Fruit fly (Drosophila melanogaster) whole organism, prepupa: ENCODE data around the gene Mct1.

Source experiments
- CG16779 ChIP-seq: fragments of 200-800 bp; sonication (Bioruptor generic); optimal IDR thresholded peaks from 3 replicates; lab custom pipeline; 2017; ENCODE audit warnings: missing biosample characterization, mild to moderate bottlenecking, missing genetic modification characterization
- CG31627 ChIP-seq: fragments of 200-800 bp; sonication (Bioruptor generic); optimal IDR thresholded peaks from 3 replicates; lab custom pipeline; 2016; ENCODE audit warnings: missing biosample characterization, missing genetic modification characterization
- CG32006 ChIP-seq: fragments of 200-800 bp; sonication (Bioruptor generic); optimal IDR thresholded peaks from 3 replicates; lab custom pipeline; 2017; ENCODE audit warnings: missing biosample characterization, mild to moderate bottlenecking, missing genetic modification characterization
- CG6792 ChIP-seq: fragments of 200-800 bp; sonication (Bioruptor generic); optimal IDR thresholded peaks from 3 replicates; lab custom pipeline; 2016; ENCODE audit warnings: missing biosample characterization, missing genetic modification characterization
- CG8632 ChIP-seq: fragments of 200-800 bp; sonication (Bioruptor generic); optimal IDR thresholded peaks from 3 replicates; lab custom pipeline; 2016; ENCODE audit warnings: missing biosample characterization, missing genetic modification characterization
- Ets96B ChIP-seq: fragments of 200-800 bp; optimal IDR thresholded peaks from 2 replicates; lab custom pipeline; 2019; ENCODE audit warnings: missing biosample characterization, mild to moderate bottlenecking, missing genetic modification characterization, moderate library complexity
- Gug ChIP-seq: fragments of 200-800 bp; sonication (Bioruptor generic); IDR thresholded peaks from 2 replicates; pipeline ENCODE4 v1.3.6; 2022; ENCODE audit warnings: missing biosample characterization, missing genetic modification characterization
- Hr39 ChIP-seq: fragments of 200-800 bp; sonication (Bioruptor generic); optimal IDR thresholded peaks from 2 replicates; lab custom pipeline; 2016; ENCODE audit warnings: missing biosample characterization, missing genetic modification characterization
- Hr4 ChIP-seq: fragments of 200-800 bp; sonication (Bioruptor generic); optimal IDR thresholded peaks from 3 replicates; lab custom pipeline; 2016; ENCODE audit warnings: missing biosample characterization, missing genetic modification characterization
- cyc ChIP-seq: fragments of 200-800 bp; sonication (Bioruptor generic); optimal IDR thresholded peaks from 3 replicates; lab custom pipeline; 2016; ENCODE audit warnings: missing biosample characterization, missing genetic modification characterization
- lz ChIP-seq: fragments of 200-800 bp; sonication (Bioruptor generic); optimal IDR thresholded peaks from 3 replicates; lab custom pipeline; 2016; ENCODE audit warnings: missing biosample characterization, missing genetic modification characterization
- ss ChIP-seq, 2 experiments: fragments of 200-800 bp; sonication (Bioruptor generic); optimal IDR thresholded peaks; 2 replicates in 1 of 2; 3 replicates in 1 of 2; lab custom pipeline; 2017 to 2018; ENCODE audit warnings: mild to moderate bottlenecking in 2 of 2, missing biosample characterization in 2 of 2, missing genetic modification characterization in 2 of 2, moderate library complexity in 1 of 2
- svp ChIP-seq: fragments of 200-800 bp; sonication (Bioruptor generic); peaks from one replicate; lab custom pipeline; 2016; ENCODE audit warnings: missing biosample characterization, missing genetic modification characterization
- topi ChIP-seq: fragments of 200-800 bp; sonication (Bioruptor generic); optimal IDR thresholded peaks from 3 replicates; lab custom pipeline; 2016; ENCODE audit warnings: missing biosample characterization, missing genetic modification characterization

DNA sequence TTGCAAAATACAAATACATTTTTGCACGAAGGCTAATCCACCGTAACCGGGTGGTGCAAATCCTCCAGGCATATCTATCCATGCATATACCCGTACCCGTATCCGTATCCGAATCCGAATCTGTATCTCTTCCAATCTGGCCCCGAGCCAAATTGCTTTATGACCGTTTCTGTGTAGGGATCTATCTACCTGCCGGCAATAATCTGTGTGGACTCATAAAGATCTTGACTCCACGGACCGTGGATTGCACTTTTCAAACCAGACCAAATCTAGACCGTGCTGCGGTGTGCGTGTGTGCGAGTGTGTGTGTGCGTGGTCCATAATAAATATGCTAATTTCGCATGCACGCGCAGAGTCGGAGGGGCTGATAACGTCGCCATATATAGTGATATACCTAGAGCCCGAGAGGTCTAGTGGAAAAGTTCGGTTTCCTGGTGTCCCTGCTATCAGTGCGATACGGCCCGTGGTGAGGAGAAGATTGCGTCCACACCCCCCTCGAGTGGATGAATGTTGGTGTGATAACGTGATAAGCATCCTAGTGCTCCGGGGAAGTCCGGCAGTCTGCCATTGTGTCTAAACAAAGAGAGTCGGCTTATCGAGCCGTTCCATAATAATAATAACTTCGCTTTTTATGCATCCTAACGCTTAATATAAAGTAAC, 46.6 kb upstream of the Mct1 start:
- TF ChIP-seq topi (GFP tag; lab: Kevin White, UChicago): no peak
- no peak for TF ChIP-seq CG31627 (GFP tag; lab: Kevin White, UChicago)
- no peak for TF ChIP-seq Ets96B
- TF ChIP-seq CG16779 (tag; lab: Kevin White, UChicago): no peak
- TF ChIP-seq Hr4: no peak
- no peak for TF ChIP-seq CG6792 (GFP tag; lab: Kevin White, UChicago)
- no peak for TF ChIP-seq CG32006 (GFP tag; lab: Kevin White, UChicago)
- no peak for TF ChIP-seq Hr39 (GFP tag; lab: Kevin White, UChicago)
- TF ChIP-seq CG8632: no peak
- TF ChIP-seq ss (GFP tag; optimal IDR thresholded peaks at IDR 0.05; lab: Kevin White, UChicago): no peak
- TF ChIP-seq Gug (GFP tag; lab: Robert Waterston, UW): no peak
- no peak for TF ChIP-seq lz (GFP tag; lab: Kevin White, UChicago)
- TF ChIP-seq svp (GFP tag; lab: Kevin White, UChicago): peak; percentile 78
- TF ChIP-seq cyc: no peak
